Fruit fly (Drosophila melanogaster) whole organism, embryonic: ENCODE data around the gene CG33262.

Experiments used
- C15 ChIP-seq: fragments of 200-800 bp; sonication (Bioruptor generic); IDR thresholded peaks from 3 replicates; pipeline ENCODE4 v1.3.6; 2022; ENCODE audit warnings: missing biosample characterization, missing genetic modification characterization
- CG11398 ChIP-seq: fragments of 200-800 bp; sonication (Bioruptor generic); optimal IDR thresholded peaks from 2 replicates; lab custom pipeline; 2016; ENCODE audit warnings: missing biosample characterization, missing genetic modification characterization
- CG14014 ChIP-seq: fragments of 200-800 bp; sonication (Bioruptor generic); IDR thresholded peaks from 2 replicates; pipeline ENCODE4 v1.3.6; 2022; ENCODE audit warnings: missing biosample characterization, missing genetic modification characterization
- CG14667 ChIP-seq: fragments of 200-800 bp; sonication (Bioruptor generic); IDR thresholded peaks from 2 replicates; pipeline ENCODE4 v1.3.6; 2022; ENCODE audit warnings: missing biosample characterization, missing genetic modification characterization
- CG14710 ChIP-seq: fragments of 200-800 bp; sonication (Bioruptor generic); optimal IDR thresholded peaks from 3 replicates; lab custom pipeline; 2019; ENCODE audit warnings: missing biosample characterization, mild to moderate bottlenecking, missing genetic modification characterization, moderate library complexity
- CG15479 ChIP-seq: fragments of 200-800 bp; sonication (Bioruptor generic); optimal IDR thresholded peaks from 3 replicates; lab custom pipeline; 2019; ENCODE audit warnings: missing biosample characterization, mild to moderate bottlenecking, missing genetic modification characterization, moderate library complexity
- CG17328 ChIP-seq: fragments of 200-800 bp; sonication (Bioruptor generic); IDR thresholded peaks from 2 replicates; pipeline ENCODE4 v1.3.6; 2022; ENCODE audit warnings: missing biosample characterization, missing genetic modification characterization
- CG17912 ChIP-seq: fragments of 200-800 bp; sonication (Bioruptor generic); optimal IDR thresholded peaks from 2 replicates; lab custom pipeline; 2018; ENCODE audit warnings: missing biosample characterization, mild to moderate bottlenecking, missing genetic modification characterization
- CG18476 ChIP-seq: fragments of 200-800 bp; sonication (Bioruptor generic); optimal IDR thresholded peaks from 2 replicates; lab custom pipeline; 2016; ENCODE audit warnings: missing biosample characterization, mild to moderate bottlenecking, missing genetic modification characterization
- CG18599 ChIP-seq: fragments of 200-800 bp; sonication (Bioruptor generic); optimal IDR thresholded peaks from 3 replicates; lab custom pipeline; 2017; ENCODE audit warnings: missing biosample characterization, missing genetic modification characterization, mild to moderate bottlenecking, moderate library complexity, missing genetic modification reagents
- CG33213 ChIP-seq: fragments of 200-800 bp; sonication (Bioruptor generic); optimal IDR thresholded peaks from 3 replicates; lab custom pipeline; 2016; ENCODE audit warnings: missing biosample characterization, missing genetic modification characterization
- CG42726 ChIP-seq: fragments of 200-800 bp; sonication (Bioruptor generic); IDR thresholded peaks from 2 replicates; pipeline ENCODE4 v1.3.6; 2022; ENCODE audit warnings: missing biosample characterization, missing genetic modification characterization; ENCODE audit not compliant: partially characterized antibody
- CG7271 ChIP-seq: fragments of 200-800 bp; sonication (Bioruptor generic); optimal IDR thresholded peaks from 2 replicates; lab custom pipeline; 2018; ENCODE audit warnings: missing biosample characterization, mild to moderate bottlenecking, missing genetic modification characterization, moderate library complexity
- D19A ChIP-seq: fragments of 200-800 bp; optimal IDR thresholded peaks from 3 replicates; lab custom pipeline; 2019; ENCODE audit warnings: missing biosample characterization, mild to moderate bottlenecking, missing genetic modification characterization, moderate library complexity
- Drgx ChIP-seq: fragments of 200-800 bp; sonication (Bioruptor generic); IDR thresholded peaks from 2 replicates; pipeline ENCODE4 v1.3.6; 2022; ENCODE audit warnings: missing biosample characterization, missing genetic modification characterization
- Gug ChIP-seq: fragments of 200-800 bp; sonication (Bioruptor generic); IDR thresholded peaks from 4 replicates; pipeline ENCODE4 v1.3.6; 2022; ENCODE audit warnings: missing biosample characterization, missing genetic modification characterization
- Lim3 ChIP-seq: fragments of 200-800 bp; sonication (Bioruptor generic); IDR thresholded peaks from 2 replicates; pipeline ENCODE4 v1.3.6; 2022; ENCODE audit warnings: missing biosample characterization, missing genetic modification characterization
- Med ChIP-seq: fragments of 200-800 bp; sonication (Bioruptor generic); peaks from one replicate; lab custom pipeline; 2016; ENCODE audit warnings: missing biosample characterization, missing genetic modification characterization, mild to moderate bottlenecking, inconsistent platforms, moderate library complexity
- NFAT ChIP-seq: fragments of 200-800 bp; sonication (Bioruptor generic); IDR thresholded peaks from 2 replicates; pipeline ENCODE4 v1.3.6; 2022; ENCODE audit warnings: missing biosample characterization, missing genetic modification characterization
- Neu2 ChIP-seq: fragments of 200-800 bp; sonication (Bioruptor generic); optimal IDR thresholded peaks from 3 replicates; lab custom pipeline; 2016; ENCODE audit warnings: missing biosample characterization, missing genetic modification characterization, borderline replicate concordance
- Optix ChIP-seq: fragments of 200-800 bp; sonication (Bioruptor generic); IDR thresholded peaks from 3 replicates; pipeline ENCODE4 v1.3.6; 2022; ENCODE audit warnings: missing biosample characterization, missing genetic modification characterization
- Ptx1 ChIP-seq: fragments of 200-800 bp; sonication (Bioruptor generic); IDR thresholded peaks from 2 replicates; pipeline ENCODE4 v1.3.6; 2022; ENCODE audit warnings: missing biosample characterization, missing genetic modification characterization
- amos ChIP-seq: fragments of 200-800 bp; sonication (Bioruptor generic); IDR thresholded peaks from 2 replicates; pipeline ENCODE4 v1.3.6; 2022; ENCODE audit warnings: missing biosample characterization, missing genetic modification characterization; ENCODE audit not compliant: partially characterized antibody
- bsh ChIP-seq, 2 experiments: fragments of 200-800 bp; sonication (Bioruptor generic); optimal IDR thresholded peaks; 2 replicates each; lab custom pipeline; 2017 to 2018; ENCODE audit warnings: mild to moderate bottlenecking in 2 of 2, missing biosample characterization in 2 of 2, missing genetic modification characterization in 2 of 2, moderate library complexity in 1 of 2
- crol ChIP-seq: fragments of 200-800 bp; sonication (Bioruptor generic); IDR thresholded peaks from 2 replicates; pipeline ENCODE4 v1.3.6; 2022; ENCODE audit warnings: missing biosample characterization, missing genetic modification characterization
- crp ChIP-seq, 2 experiments: fragments of 200-800 bp; sonication (Bioruptor generic); optimal IDR thresholded peaks; 2 replicates in 1 of 2; 3 replicates in 1 of 2; lab custom pipeline; 2017; ENCODE audit warnings: missing biosample characterization in 2 of 2, missing genetic modification characterization in 2 of 2, mild to moderate bottlenecking in 1 of 2, moderate library complexity in 1 of 2
- dmrt11E ChIP-seq: fragments of 200-800 bp; sonication (Bioruptor generic); optimal IDR thresholded peaks from 3 replicates; lab custom pipeline; 2018; ENCODE audit warnings: missing biosample characterization, mild to moderate bottlenecking, missing genetic modification characterization, moderate library complexity
- dpn ChIP-seq, 2 experiments: fragments of 200-800 bp; sonication (Bioruptor generic); optimal IDR thresholded peaks; 3 replicates each; lab custom pipeline; 2016; ENCODE audit warnings: missing biosample characterization in 2 of 2, missing genetic modification characterization in 2 of 2
- eve ChIP-seq, 2 experiments: fragments of >200 bp; optimal IDR thresholded peaks; 2 replicates each; lab custom pipeline; 2017; ENCODE audit warnings: missing biosample characterization in 2 of 2, missing genetic modification characterization in 2 of 2
- ham ChIP-seq: fragments of 200-800 bp; sonication (Bioruptor generic); IDR thresholded peaks from 2 replicates; pipeline ENCODE4 v1.3.6; 2022; ENCODE audit warnings: missing biosample characterization, missing genetic modification characterization
- ind ChIP-seq: fragments of 200-800 bp; sonication (Bioruptor generic); optimal IDR thresholded peaks from 3 replicates; lab custom pipeline; 2016; ENCODE audit warnings: missing biosample characterization, missing genetic modification characterization
- lilli ChIP-seq: fragments of 200-800 bp; sonication (Bioruptor generic); optimal IDR thresholded peaks from 3 replicates; lab custom pipeline; 2016; ENCODE audit warnings: missing biosample characterization, missing genetic modification characterization
- lmd ChIP-seq: fragments of 200-800 bp; sonication (Bioruptor generic); IDR thresholded peaks from 2 replicates; pipeline ENCODE4 v1.3.6; 2022; ENCODE audit warnings: missing biosample characterization, missing genetic modification characterization
- onecut ChIP-seq: fragments of 200-800 bp; sonication (Bioruptor generic); IDR thresholded peaks from 2 replicates; pipeline ENCODE4 v1.3.6; 2022; ENCODE audit warnings: missing biosample characterization, missing genetic modification characterization
- phol ChIP-seq: fragments of 200-800 bp; sonication (Bioruptor generic); optimal IDR thresholded peaks from 3 replicates; lab custom pipeline; 2018; ENCODE audit warnings: missing biosample characterization, mild to moderate bottlenecking, missing genetic modification characterization, moderate library complexity
- row ChIP-seq: fragments of 200-800 bp; sonication (Bioruptor generic); IDR thresholded peaks from 3 replicates; pipeline ENCODE4 v1.3.6; 2022; ENCODE audit warnings: missing biosample characterization, missing genetic modification characterization
- sens ChIP-seq: fragments of 200-800 bp; sonication (Bioruptor generic); peaks from one replicate; lab custom pipeline; 2016; ENCODE audit warnings: missing biosample characterization, missing genetic modification characterization
- shn ChIP-seq: fragments of 200-800 bp; sonication (Bioruptor generic); optimal IDR thresholded peaks from 3 replicates; lab custom pipeline; 2016; ENCODE audit warnings: missing biosample characterization, missing genetic modification characterization
- sqz ChIP-seq: fragments of 200-800 bp; sonication (Bioruptor generic); optimal IDR thresholded peaks from 3 replicates; lab custom pipeline; 2018; ENCODE audit warnings: missing biosample characterization, mild to moderate bottlenecking, missing genetic modification characterization
- vvl ChIP-seq: fragments of 200-800 bp; sonication (Bioruptor generic); IDR thresholded peaks from 2 replicates; pipeline ENCODE4 v1.3.6; 2022; ENCODE audit warnings: missing biosample characterization, missing genetic modification characterization

Gene CG33262

DNA sequence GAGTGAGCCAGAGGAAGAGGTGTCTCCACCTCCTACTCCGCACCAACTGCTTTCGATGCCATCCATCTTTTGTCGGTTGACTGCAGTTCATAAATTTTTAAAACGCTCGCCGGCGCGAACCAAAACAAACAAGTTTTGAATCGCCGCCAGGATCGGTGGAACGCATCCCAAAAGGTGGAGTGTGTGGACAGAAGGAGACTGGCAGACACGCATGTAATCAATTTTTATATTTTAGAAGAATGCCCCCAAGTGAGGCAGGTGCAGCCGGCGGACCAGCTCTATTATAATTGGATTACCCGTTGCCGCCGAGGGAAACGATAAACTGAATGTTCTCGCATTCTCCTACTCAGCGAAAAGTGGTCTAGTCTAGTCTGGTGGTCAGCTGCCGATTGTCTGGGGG, 37.7 kb downstream of the CG33262 start:
- TF ChIP-seq CG7271 (no peak), Med (GFP tag; lab: Kevin White, UChicago) (peak; percentile 3)
- TF ChIP-seq, all 482 proteins: peak for 1

DNA sequence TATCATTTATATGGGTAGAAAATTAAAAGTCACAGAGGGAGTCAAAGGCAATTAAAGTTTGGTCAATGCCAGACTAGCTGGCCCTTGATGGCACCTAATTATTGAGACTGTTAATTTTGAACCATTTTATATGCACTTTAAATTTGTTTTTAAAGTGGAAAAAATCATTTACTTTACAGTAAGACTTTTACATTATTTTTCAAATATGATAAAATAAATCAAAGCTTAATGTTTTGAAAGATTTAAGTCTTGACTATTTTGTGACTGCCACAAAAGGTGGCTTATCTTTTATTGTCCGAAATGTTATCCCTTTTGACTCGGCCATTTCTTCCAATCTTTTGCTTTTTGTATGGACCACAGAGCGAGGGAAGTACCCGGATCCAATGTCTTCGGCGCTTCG, 38.1 kb downstream of the CG33262 start, which contains the start of gene snky:
snky (plus strand) TSS at position 301 of the 400 bp plus-strand sequence.
- TF ChIP-seq C15, result no peak
- TF ChIP-seq Gug (GFP tag; lab: Robert Waterston, UW), result no peak
- TF ChIP-seq Ptx1 (GFP tag; lab: Robert Waterston, UW), result no peak
- no peak for TF ChIP-seq ind (GFP tag; lab: Kevin White, UChicago)
- TF ChIP-seq lilli, result no peak
- no peak for TF ChIP-seq lmd
- no peak for TF ChIP-seq CG11398 (GFP tag; lab: Kevin White, UChicago)
- no peak for TF ChIP-seq crp (GFP tag; optimal IDR thresholded peaks at IDR 0.05; lab: Kevin White, UChicago)
- no peak for TF ChIP-seq CG33213 (GFP tag; lab: Kevin White, UChicago)
- TF ChIP-seq crol, result no peak
- no peak for TF ChIP-seq sqz (GFP tag; lab: Kevin White, UChicago)
- no peak for TF ChIP-seq ham (GFP tag; lab: Robert Waterston, UW)
- TF ChIP-seq Neu2 (GFP tag; lab: Kevin White, UChicago), result no peak
- no peak for TF ChIP-seq Optix (GFP tag; lab: Robert Waterston, UW)
- TF ChIP-seq CG18599 (GFP tag; lab: Kevin White, UChicago), result no peak

DNA sequence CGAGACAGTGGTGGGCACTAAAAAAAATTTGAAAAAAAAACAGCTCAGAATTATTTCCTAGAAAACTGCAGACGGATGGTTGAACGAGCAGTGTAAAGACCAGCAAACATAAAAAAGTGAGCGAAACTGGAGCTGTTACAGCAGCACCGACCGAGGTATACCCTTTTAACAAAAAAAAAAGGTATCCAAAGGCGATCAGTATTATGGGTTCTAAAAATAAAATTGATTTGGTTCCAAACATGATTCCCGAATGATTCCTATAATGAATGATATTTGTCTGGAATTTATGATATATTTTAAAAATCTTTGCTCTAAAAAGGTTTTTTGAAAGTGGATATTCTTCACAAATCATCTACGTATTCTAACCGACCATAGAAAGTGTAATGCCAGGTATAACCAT, 42.1 kb downstream of the CG33262 start:
- TF ChIP-seq sens (GFP tag; lab: Kevin White, UChicago) (peak; percentile 76), D19A (tag; lab: Kevin White, UChicago) (peak; percentile 51), Drgx (GFP tag; lab: Robert Waterston, UW) (no peak), CG17328 (GFP tag; lab: Robert Waterston, UW) (no peak), bsh (GFP tag; optimal IDR thresholded peaks at IDR 0.05; lab: Kevin White, UChicago) (peak in 1 of 2 experiments; percentile 3), sqz (GFP tag; lab: Kevin White, UChicago) (peak; percentile 3), CG14667 (GFP tag; lab: Robert Waterston, UW) (no peak), CG15479 (GFP tag; lab: Kevin White, UChicago) (no peak), dpn (GFP tag; optimal IDR thresholded peaks at IDR 0.05; lab: Kevin White, UChicago) (no peak), amos (no peak), Lim3 (GFP tag; lab: Robert Waterston, UW) (no peak)

DNA sequence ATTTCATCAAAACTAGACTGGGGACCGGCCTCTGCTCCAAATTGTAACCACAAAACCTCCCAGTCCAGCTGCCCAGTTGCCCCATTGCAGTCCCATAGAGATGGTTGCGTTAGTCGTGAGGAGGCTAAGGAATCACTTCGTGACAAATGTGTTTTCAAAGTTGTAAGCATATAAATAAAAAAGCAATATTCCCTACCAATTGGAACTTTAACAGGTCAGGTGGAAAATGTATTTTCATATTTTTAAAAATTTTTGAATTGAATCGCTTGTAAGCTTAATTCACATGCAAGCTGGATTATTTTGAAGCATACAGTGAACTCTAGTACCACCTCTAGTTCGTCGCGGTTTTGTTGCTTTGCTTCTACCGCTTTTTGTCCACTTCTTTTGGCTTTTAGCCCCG, 44.3 kb downstream of the CG33262 start:
- TF ChIP-seq NFAT (no peak), CG42726 (GFP tag; lab: Robert Waterston, UW) (no peak), CG17912 (GFP tag; lab: Kevin White, UChicago) (no peak), bsh (GFP tag; optimal IDR thresholded peaks at IDR 0.05; lab: Kevin White, UChicago) (peak in 1 of 2 experiments; percentile 59), CG14710 (tag; lab: Kevin White, UChicago) (no peak), vvl (no peak), shn (GFP tag; lab: Kevin White, UChicago) (no peak)
- TF ChIP-seq, all 482 proteins: peak for 1

DNA sequence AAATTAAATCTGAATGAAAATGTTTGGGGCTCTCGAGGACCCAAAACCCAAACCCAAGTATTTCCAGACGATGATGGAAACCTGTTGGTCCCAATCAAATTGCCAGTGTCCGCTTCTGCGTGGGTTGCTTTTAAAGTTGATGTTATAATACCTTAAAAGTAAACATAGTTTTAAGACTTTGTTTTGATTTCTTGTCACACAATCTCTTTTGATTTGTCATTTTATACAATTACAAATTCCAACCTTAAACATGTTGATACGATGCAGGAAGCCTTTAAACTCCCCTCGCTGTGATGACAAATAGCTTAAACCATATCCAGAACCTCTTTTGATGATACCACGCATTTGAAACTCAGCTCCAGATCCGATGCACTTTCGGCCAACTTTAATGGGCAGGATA, 46.3 kb downstream of the CG33262 start:
- no peak for TF ChIP-seq onecut (GFP tag; lab: Robert Waterston, UW)
- peak in 1 of 2 experiments; percentile 6 for TF ChIP-seq eve (GFP tag; optimal IDR thresholded peaks at IDR 0.05; lab: Kevin White, UChicago)
- peak; percentile 11 for TF ChIP-seq phol
- no peak for TF ChIP-seq CG14014 (GFP tag; lab: Robert Waterston, UW)
- TF ChIP-seq row (GFP tag; lab: Robert Waterston, UW), result peak; percentile 12; the same call in 1 of the 3 replicates
- peak; percentile 59 for TF ChIP-seq CG18476 (GFP tag; lab: Kevin White, UChicago)
- peak; percentile 9 for TF ChIP-seq dmrt11E
